Fruit fly (Drosophila melanogaster) whole organism, embryonic: ENCODE data around the gene CG44270.

Experiments used
- Spps ChIP-seq: fragments of 200-800 bp; sonication (Bioruptor generic); optimal IDR thresholded peaks from 2 replicates; lab custom pipeline; 2018; ENCODE audit warnings: missing biosample characterization, mild to moderate bottlenecking, missing genetic modification characterization
- Xrp1 ChIP-seq: fragments of 200-800 bp; sonication (Bioruptor generic); IDR thresholded peaks from 2 replicates; pipeline ENCODE4 v1.3.6; 2022; ENCODE audit warnings: missing biosample characterization, missing genetic modification characterization
- ash1 ChIP-seq: fragments of 200-800 bp; sonication (Bioruptor generic); optimal IDR thresholded peaks from 2 replicates; lab custom pipeline; 2018; ENCODE audit warnings: missing biosample characterization, mild to moderate bottlenecking, missing genetic modification characterization
- cg ChIP-seq: fragments of 200-800 bp; sonication (Bioruptor generic); optimal IDR thresholded peaks from 3 replicates; lab custom pipeline; 2019; ENCODE audit warnings: missing biosample characterization, mild to moderate bottlenecking, missing genetic modification characterization, moderate library complexity
- kah ChIP-seq: fragments of 200-800 bp; sonication (Bioruptor generic); optimal IDR thresholded peaks from 2 replicates; lab custom pipeline; 2018; ENCODE audit warnings: missing biosample characterization, mild to moderate bottlenecking, missing genetic modification characterization
- nerfin-1 ChIP-seq: fragments of 200-800 bp; sonication (Bioruptor generic); optimal IDR thresholded peaks from 3 replicates; lab custom pipeline; 2019; ENCODE audit warnings: missing biosample characterization, mild to moderate bottlenecking, missing genetic modification characterization, moderate library complexity

- TF ChIP-seq cg (GFP tag; lab: Kevin White, UChicago) (no peak), nerfin-1 (tag; lab: Kevin White, UChicago) (no peak), ash1 (GFP tag; lab: Kevin White, UChicago) (no peak), kah (GFP tag; lab: Kevin White, UChicago) (no peak), Xrp1 (GFP tag; lab: Robert Waterston, UW) (no peak), Spps (tag; lab: Kevin White, UChicago) (no peak)
Observed at dm6 chr2L:20483603-20484002, 47.3 kb upstream of the CG44270 start.
